Fruit fly (Drosophila melanogaster) whole organism, prepupa: ENCODE measurements around the gene CG13288.
A peak's percentile ranks its signal among the peaks of the same experiment; 100 is the strongest.

ENCODE experiments used
- CG11294 ChIP-seq: fragments of 200-800 bp; sonication (Bioruptor generic); IDR thresholded peaks from 2 replicates; pipeline ENCODE4 v1.3.6; 2022; ENCODE audit warnings: missing biosample characterization, missing genetic modification characterization
- CG11902 ChIP-seq: fragments of 200-800 bp; sonication (Bioruptor generic); optimal IDR thresholded peaks from 3 replicates; lab custom pipeline; 2016; ENCODE audit warnings: missing biosample characterization, missing genetic modification characterization
- CG16779 ChIP-seq: fragments of 200-800 bp; sonication (Bioruptor generic); optimal IDR thresholded peaks from 3 replicates; lab custom pipeline; 2017; ENCODE audit warnings: missing biosample characterization, mild to moderate bottlenecking, missing genetic modification characterization
- CG31627 ChIP-seq: fragments of 200-800 bp; sonication (Bioruptor generic); optimal IDR thresholded peaks from 3 replicates; lab custom pipeline; 2016; ENCODE audit warnings: missing biosample characterization, missing genetic modification characterization
- CG6854 ChIP-seq: fragments of 200-800 bp; sonication (Bioruptor generic); optimal IDR thresholded peaks from 2 replicates; lab custom pipeline; 2017; ENCODE audit warnings: missing biosample characterization, mild to moderate bottlenecking, missing genetic modification characterization
- CG8119 ChIP-seq: fragments of 200-800 bp; sonication (Bioruptor generic); IDR thresholded peaks from 3 replicates; pipeline ENCODE4 v1.3.6; 2022; ENCODE audit warnings: missing biosample characterization, missing genetic modification characterization
- Eip93F ChIP-seq: fragments of 200-800 bp; sonication (Bioruptor generic); optimal IDR thresholded peaks from 2 replicates; lab custom pipeline; 2016; ENCODE audit warnings: missing biosample characterization, mild to moderate bottlenecking, missing genetic modification characterization
- Lpt ChIP-seq: fragments of 200-800 bp; sonication (Bioruptor generic); optimal IDR thresholded peaks from 3 replicates; lab custom pipeline; 2016; ENCODE audit warnings: missing biosample characterization, missing genetic modification characterization
- OdsH ChIP-seq: fragments of 200-800 bp; sonication (Bioruptor generic); optimal IDR thresholded peaks from 3 replicates; lab custom pipeline; 2016; ENCODE audit warnings: missing biosample characterization, missing genetic modification characterization
- fd59A ChIP-seq: fragments of 200-800 bp; sonication (Bioruptor generic); optimal IDR thresholded peaks from 2 replicates; lab custom pipeline; 2017; ENCODE audit warnings: missing biosample characterization, mild to moderate bottlenecking, missing genetic modification characterization, missing genetic modification reagents
- salr ChIP-seq, 2 experiments: fragments of 200-800 bp; sonication (Bioruptor generic); optimal IDR thresholded peaks; 3 replicates each; lab custom pipeline; 2016 to 2018; ENCODE audit warnings: missing biosample characterization in 2 of 2, missing genetic modification characterization in 2 of 2, mild to moderate bottlenecking in 1 of 2

dm6 chr3L:5866924-5867323 lies 40.3 kb upstream of the CG13288 start:
- TF ChIP-seq CG6854 (GFP tag; lab: Kevin White, UChicago) = no peak
- TF ChIP-seq CG8119 = no peak
- TF ChIP-seq CG31627 (GFP tag; lab: Kevin White, UChicago) = peak; percentile 56
- TF ChIP-seq CG16779 (tag; lab: Kevin White, UChicago) = no peak
- TF ChIP-seq fd59A = no peak
- no peak for TF ChIP-seq Eip93F (GFP tag; lab: Kevin White, UChicago)
- TF ChIP-seq CG11902 (GFP tag; lab: Kevin White, UChicago) = peak; percentile 2
- no peak for TF ChIP-seq CG11294 (GFP tag; lab: Robert Waterston, UW)
- no peak for TF ChIP-seq salr (GFP tag; optimal IDR thresholded peaks at IDR 0.05; lab: Kevin White, UChicago)
- no peak for TF ChIP-seq Lpt (GFP tag; lab: Kevin White, UChicago)
- peak; percentile 40 for TF ChIP-seq OdsH (GFP tag; lab: Kevin White, UChicago)
